ENCODE assay signal across 1 fruit fly cellular context in the genomic region with DNA sequence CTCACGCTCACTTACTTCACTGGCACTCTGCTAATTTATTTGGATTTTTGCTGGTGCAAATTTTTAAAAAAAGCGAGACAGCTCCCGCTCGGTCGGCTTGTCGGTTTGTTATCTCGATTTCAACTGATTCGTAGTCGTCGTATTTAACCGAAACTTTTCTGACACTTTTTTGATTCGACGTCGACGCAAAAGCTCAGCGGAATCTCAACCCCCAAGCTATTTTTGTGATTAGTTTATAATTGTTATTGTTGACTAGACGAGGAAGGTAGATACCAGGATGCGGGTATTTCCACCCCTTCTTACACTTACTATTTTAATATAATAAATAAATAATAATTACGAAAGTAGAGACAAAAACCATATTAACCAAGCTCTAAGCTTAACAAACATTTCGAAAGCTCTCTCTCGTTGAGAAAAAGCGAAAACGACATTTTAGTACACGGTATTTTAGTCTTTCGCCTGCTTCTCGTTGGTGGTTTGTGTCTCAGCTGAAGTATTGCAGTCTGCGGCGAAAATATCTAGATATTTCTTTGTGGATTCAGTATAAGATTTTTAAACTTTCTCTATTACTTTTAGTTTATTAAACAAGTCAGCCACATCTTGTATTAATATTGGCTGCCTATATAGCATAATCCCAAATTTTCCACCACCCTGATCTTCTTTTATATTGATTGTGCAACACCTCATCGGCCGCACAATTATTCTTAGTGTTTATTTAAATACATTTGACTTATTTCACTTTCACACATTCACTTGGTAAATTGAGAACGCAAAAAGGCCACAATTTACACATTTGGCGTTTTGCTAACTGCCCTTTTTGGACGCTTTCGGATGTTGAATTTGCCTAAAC.
TF ChIP-seq lines count a peak whose summit lies in the region.

tau (minus strand) TSS at position 311 of the 850 bp plus-strand sequence.

TF ChIP-seq in whole organism, embryonic, 481 proteins besides CTCF, POLR2A, EP300 and RAD21 (continued from another document):
- TF ChIP-seq chinmo (GFP tag; IDR thresholded peaks at IDR 0.05; lab: Robert Waterston, UW; ENCODE audit: partially characterized antibody) (0 out of 4 replicates have a peak, but pooled peaks have one; percentile 50), CG2678 (tag; optimal IDR thresholded peaks at IDR 0.05; lab: Kevin White, UChicago) (no peak), CG9932 (GFP tag; IDR thresholded peaks at IDR 0.05; lab: Robert Waterston, UW) (peak; percentile 28; the same call in 1 of the 2 replicates), D19B (GFP tag; optimal IDR thresholded peaks at IDR 0.05; lab: Kevin White, UChicago) (peak; percentile 79)
TF ChIP-seq in whole organism, embryonic: peak in this region for 22.
